Worm (Caenorhabditis elegans) whole organism, mixed stage, embryonic: ENCODE measurements around the gene F14D7.9.

Experiments
- elt-1 ChIP-seq: sonication (generic microtip); optimal IDR thresholded peaks from 2 replicates; lab custom pipeline; 2017; ENCODE audit warnings: missing genetic modification characterization, mild to moderate bottlenecking, missing compliant biosample characterization, antibody characterized with exemption, moderate library complexity, borderline replicate concordance; ENCODE audit not compliant: insufficient read depth
- lin-13 ChIP-seq: fragments of 150-350 bp; optimal IDR thresholded peaks from 2 replicates; lab custom pipeline; 2014; ENCODE audit warnings: missing biosample characterization, missing genetic modification characterization
- mab-5 ChIP-seq: fragments of 150-350 bp; optimal IDR thresholded peaks from 2 replicates; lab custom pipeline; 2014; ENCODE audit warnings: missing biosample characterization, missing genetic modification characterization
- mls-2 ChIP-seq: sonication (generic microtip); optimal IDR thresholded peaks from 2 replicates; lab custom pipeline; 2016; ENCODE audit warnings: mild to moderate bottlenecking, missing genetic modification characterization, moderate library complexity, missing compliant biosample characterization
- nhr-28 ChIP-seq: fragments of 150-350 bp; optimal IDR thresholded peaks from 2 replicates; lab custom pipeline; 2014; ENCODE audit warnings: missing biosample characterization, missing genetic modification characterization
- unc-39 ChIP-seq: fragments of 150-350 bp; optimal IDR thresholded peaks from 2 replicates; lab custom pipeline; 2014; ENCODE audit warnings: missing biosample characterization, missing genetic modification characterization
- unc-62 ChIP-seq: fragments of 150-350 bp; optimal IDR thresholded peaks from 2 replicates; lab custom pipeline; 2014; ENCODE audit warnings: missing biosample characterization, missing genetic modification reagents, missing genetic modification characterization

- no peak for TF ChIP-seq unc-62 (GFP tag; lab: Kevin White, UChicago)
- TF ChIP-seq lin-13 (tag; lab: Kevin White, UChicago), result no peak
- TF ChIP-seq mab-5 (tag; lab: Kevin White, UChicago), result no peak
- TF ChIP-seq elt-1 (tag; lab: Kevin White, UChicago), result no peak
- TF ChIP-seq nhr-28 (tag; lab: Kevin White, UChicago), result no peak
- no peak for TF ChIP-seq unc-39 (tag; lab: Kevin White, UChicago)
- no peak for TF ChIP-seq mls-2
Measured at ce11 chrV:14320246-14320645, 25.8 kb downstream of the F14D7.9 start, which contains the start of gene F47B8.14.
